Worm (Caenorhabditis elegans): ENCODE measurements around the gene cdc-25.3.

The cdc-25.3 gene

DNA sequence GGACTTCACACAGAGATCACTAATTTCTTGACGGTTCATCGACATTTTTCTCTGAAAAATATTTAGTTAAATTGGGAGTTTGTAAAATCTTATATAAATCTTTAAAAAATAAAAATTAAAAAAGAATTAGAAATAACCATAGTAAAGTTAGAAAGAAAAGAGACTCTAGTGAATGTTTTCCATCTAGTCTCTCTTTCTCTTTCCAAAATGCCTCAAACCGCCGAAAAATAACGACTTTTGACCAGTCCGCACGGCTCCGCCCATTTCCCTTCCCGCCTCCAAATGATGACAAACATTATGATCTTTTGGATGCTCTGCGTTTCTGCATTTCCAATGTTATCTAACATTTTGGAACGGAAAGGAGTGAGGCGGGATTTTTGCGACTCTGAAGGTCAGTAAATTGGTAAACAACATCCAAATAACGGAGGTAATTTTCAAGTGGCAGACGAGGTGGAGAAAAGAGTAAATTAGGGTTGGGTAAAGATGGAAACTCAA is 5.6 kb upstream of the cdc-25.3 start, which contains the start of gene glb-1:
glb-1 (minus strand) TSS at position 51 of the 495 bp plus-strand sequence.
- TF ChIP-seq nhr-23 (tag; optimal IDR thresholded peaks at IDR 0.05) (peak; percentile 15), nhr-11 (tag; optimal IDR thresholded peaks at IDR 0.05) (no peak)

DNA sequence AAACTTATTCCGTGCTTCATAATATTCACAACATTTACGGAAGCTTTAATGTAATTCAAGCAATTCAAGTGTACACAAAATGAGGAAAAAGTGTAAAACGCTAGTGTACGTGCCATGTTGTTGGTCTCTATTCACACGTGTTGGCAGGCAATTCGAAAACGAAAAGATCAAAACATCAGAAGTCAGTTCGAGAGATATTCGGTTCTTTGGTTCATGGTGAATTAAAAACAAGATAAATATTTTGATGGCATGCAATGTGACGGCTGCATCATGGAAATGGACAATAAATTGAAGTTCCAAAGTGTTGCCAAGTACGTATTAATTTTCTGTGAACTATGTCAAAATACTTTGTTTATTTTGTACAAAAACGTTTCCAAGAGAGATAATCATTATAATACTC is 4.3 kb upstream of the cdc-25.3 start:
- TF ChIP-seq ceh-9 (tag; optimal IDR thresholded peaks at IDR 0.05) (no peak), ama-1 (optimal IDR thresholded peaks at IDR 0.05) (peak; percentile 87)

DNA sequence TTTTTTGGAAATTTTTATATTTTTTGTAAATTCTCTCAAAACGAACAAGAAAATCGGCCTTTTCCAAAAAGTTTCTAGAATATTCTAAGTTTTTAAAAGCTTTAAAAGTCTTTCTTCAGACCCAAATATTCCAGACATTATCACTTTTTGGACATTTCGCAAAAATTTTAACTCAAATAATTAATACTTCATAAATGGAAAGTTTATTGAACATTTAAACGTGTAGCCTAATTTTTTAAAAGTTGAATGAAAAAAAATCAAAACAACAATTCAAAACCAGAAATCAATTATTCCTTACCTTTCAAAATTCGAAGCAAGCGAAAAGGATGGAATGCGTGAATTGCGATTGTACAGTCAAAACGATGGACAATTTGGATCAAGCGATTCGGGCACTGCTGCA is 2.1 kb upstream of the cdc-25.3 start, which contains the start of gene ZK637.15:
ZK637.15 (plus strand) TSS at position 301 of the 400 bp plus-strand sequence.
- no peak for TF ChIP-seq egl-5 (tag; optimal IDR thresholded peaks at IDR 0.05)

DNA sequence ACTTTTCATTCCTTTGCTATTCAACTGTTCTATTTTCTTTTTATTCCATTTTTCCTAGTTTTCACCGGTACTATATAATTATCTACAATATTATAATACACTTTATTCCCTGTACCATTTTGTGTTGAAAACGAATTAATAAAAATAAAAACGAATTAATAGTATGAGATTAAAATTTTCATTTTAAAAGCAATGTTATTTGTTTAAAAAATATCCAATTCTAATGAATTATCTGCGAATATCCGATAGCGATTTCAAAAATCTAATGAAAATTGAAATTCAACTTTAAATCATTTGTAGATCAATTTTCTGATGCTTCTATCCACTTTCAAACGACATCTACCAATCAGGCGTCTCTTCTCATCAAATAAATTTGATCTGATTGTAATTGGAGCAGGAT is 4.3 kb downstream of the cdc-25.3 start, which contains the start of gene trxr-2:
trxr-2 (plus strand) TSS at position 301 of the 400 bp plus-strand sequence.
- no peak for TF ChIP-seq elt-2 (tag; optimal IDR thresholded peaks at IDR 0.05)
- no peak for TF ChIP-seq ztf-11 (tag; optimal IDR thresholded peaks at IDR 0.05)

DNA sequence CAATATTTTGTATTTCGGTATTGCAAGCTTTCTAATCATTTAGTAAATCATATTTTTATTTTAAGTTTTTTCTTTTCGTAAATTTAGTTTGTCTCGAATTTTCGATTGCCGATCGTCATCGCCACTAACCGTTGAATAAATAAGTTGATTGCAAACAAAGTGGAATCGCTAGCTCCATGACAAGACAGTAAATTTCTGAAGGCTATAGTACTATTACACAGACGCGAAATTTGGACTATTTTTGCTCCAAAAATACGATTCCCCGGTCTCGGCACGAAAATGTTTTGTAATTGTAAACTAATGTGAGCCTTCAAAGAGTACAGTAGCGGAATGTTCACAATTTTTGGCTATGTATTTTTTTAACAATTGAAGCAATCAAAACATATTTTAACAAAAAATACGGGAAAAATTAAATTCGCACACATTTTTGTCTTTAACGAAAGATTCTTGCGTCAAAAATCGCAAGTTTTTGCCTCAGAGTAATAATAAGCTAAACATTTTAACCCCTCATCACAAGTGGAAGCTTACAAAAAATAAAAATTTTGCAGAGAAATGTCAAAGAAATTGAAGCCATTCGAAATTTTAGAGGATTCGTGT is 6.0 kb downstream of the cdc-25.3 start, which contains the start of gene tpk-1:
tpk-1 (plus strand) TSS at position 547 of the 597 bp plus-strand sequence.
- TF ChIP-seq ceh-82 (tag; optimal IDR thresholded peaks at IDR 0.05) (no peak), ceh-28 (tag; optimal IDR thresholded peaks at IDR 0.05) (no peak), unc-39 (tag; optimal IDR thresholded peaks at IDR 0.05) (no peak), nhr-237 (tag; optimal IDR thresholded peaks at IDR 0.05) (no peak), ama-1 (optimal IDR thresholded peaks at IDR 0.05) (peak; percentile 7), daf-12 (tag; optimal IDR thresholded peaks at IDR 0.05) (no peak), lin-15B (tag; optimal IDR thresholded peaks at IDR 0.05) (no peak)

DNA sequence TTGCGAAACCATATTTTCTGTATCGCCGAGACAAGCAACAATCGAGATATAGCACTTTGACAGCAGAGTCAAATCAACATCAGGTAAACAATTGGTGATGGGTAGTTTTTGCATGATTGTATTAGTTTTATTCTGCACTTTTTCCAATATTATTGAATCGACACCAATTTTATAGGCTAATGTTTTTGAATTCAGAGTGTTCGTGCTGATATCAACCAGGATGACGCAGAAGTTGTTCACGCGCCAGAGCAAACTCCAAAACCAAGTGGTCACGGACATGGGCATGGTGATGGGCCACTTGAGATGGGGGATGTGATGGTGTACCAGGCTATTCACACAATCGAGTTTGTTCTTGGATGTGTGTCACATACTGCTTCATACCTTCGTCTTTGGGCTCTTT is 7.6 kb downstream of the cdc-25.3 start:
- TF ChIP-seq fos-1 (tag; optimal IDR thresholded peaks at IDR 0.05) (no peak), tbx-2 (tag; optimal IDR thresholded peaks at IDR 0.05) (no peak), pqm-1 (tag; optimal IDR thresholded peaks at IDR 0.05) (no peak), aly-2 (tag; optimal IDR thresholded peaks at IDR 0.05) (no peak), nhr-23 (tag; optimal IDR thresholded peaks at IDR 0.05) (no peak), nhr-12 (tag; optimal IDR thresholded peaks at IDR 0.05) (no peak), mdl-1 (tag; optimal IDR thresholded peaks at IDR 0.05) (no peak), nhr-25 (tag; optimal IDR thresholded peaks at IDR 0.05) (no peak), skn-1 (tag; optimal IDR thresholded peaks at IDR 0.05) (no peak), ama-1 (optimal IDR thresholded peaks at IDR 0.05) (no peak), ZK546.5 (tag; optimal IDR thresholded peaks at IDR 0.05) (no peak), pha-4 (tag; optimal IDR thresholded peaks at IDR 0.05) (no peak)

DNA sequence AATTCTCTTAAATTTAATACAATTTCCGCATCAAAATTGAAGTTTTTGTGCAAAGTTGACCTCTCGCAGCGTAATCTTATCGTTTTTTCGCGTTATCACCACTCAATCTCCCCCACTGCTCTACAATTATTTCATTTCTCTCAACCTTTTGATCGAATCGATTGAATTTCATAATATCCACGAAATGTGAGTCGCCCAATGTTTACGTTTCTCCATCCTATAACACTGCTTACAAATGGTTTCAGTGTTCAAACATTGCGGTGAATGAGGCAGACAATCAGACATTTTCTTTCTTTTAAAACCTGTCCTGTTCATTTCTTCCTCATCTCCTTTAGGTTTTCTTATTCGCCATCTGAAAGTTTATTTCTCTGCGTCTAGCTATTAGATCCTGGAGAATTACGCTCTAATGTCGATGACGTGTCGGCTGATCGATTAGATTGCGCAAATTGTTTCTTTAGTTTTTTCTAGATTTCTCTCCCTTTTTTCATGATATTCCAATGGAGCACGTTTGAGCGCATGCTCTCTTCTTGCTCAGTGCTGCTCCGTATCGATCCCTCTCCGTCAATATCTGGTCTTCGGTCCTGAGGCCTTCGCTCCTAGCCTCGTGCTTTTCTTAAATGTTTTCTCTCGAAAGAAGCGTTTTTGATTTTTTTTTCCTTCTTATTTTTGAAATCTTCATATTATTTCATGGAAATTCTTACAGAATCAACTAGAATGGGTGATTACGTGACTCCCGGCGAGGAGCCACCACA is 12.6 kb downstream of the cdc-25.3 start, which contains the start of gene unc-32:
unc-32 (plus strand) TSS at position 702 of the 752 bp plus-strand sequence.
- TF ChIP-seq lin-39 (tag; optimal IDR thresholded peaks at IDR 0.05), result peak; percentile 80
- TF ChIP-seq lsy-12 (tag; optimal IDR thresholded peaks at IDR 0.05), result no peak
- TF ChIP-seq nhr-12 (tag; optimal IDR thresholded peaks at IDR 0.05), result no peak
- no peak for TF ChIP-seq nhr-77 (tag; optimal IDR thresholded peaks at IDR 0.05)
- no peak for TF ChIP-seq egl-5 (tag; optimal IDR thresholded peaks at IDR 0.05)
- no peak for TF ChIP-seq nhr-43 (tag; optimal IDR thresholded peaks at IDR 0.05; ENCODE audit: poor library complexity, severe bottlenecking)
- no peak for TF ChIP-seq fkh-2 (tag; optimal IDR thresholded peaks at IDR 0.05)
- TF ChIP-seq hmg-11 (tag; optimal IDR thresholded peaks at IDR 0.05), result peak; percentile 50
- peak; percentile 54 for TF ChIP-seq fkh-10 (GFP tag; optimal IDR thresholded peaks at IDR 0.05)
- TF ChIP-seq fos-1 (tag; optimal IDR thresholded peaks at IDR 0.05), result no peak
- TF ChIP-seq mdl-1 (tag; optimal IDR thresholded peaks at IDR 0.05), result peak; percentile 11
- no peak for TF ChIP-seq ceh-9 (tag; optimal IDR thresholded peaks at IDR 0.05)
- no peak for TF ChIP-seq daf-12 (tag; optimal IDR thresholded peaks at IDR 0.05)
- no peak for TF ChIP-seq jun-1 (tag; optimal IDR thresholded peaks at IDR 0.05)
- TF ChIP-seq pha-4 (tag; optimal IDR thresholded peaks at IDR 0.05), result peak; percentile 85
- TF ChIP-seq egl-27 (tag; optimal IDR thresholded peaks at IDR 0.05), result no peak
- TF ChIP-seq sea-2 (GFP tag; optimal IDR thresholded peaks at IDR 0.05), result peak; percentile 44
- no peak for TF ChIP-seq mml-1 (tag; optimal IDR thresholded peaks at IDR 0.05)
- no peak for TF ChIP-seq ama-1 (optimal IDR thresholded peaks at IDR 0.05)
- TF ChIP-seq snpc-4 (tag; optimal IDR thresholded peaks at IDR 0.05), result no peak
- no peak for TF ChIP-seq elt-3 (tag; optimal IDR thresholded peaks at IDR 0.05)
- no peak for TF ChIP-seq nhr-11 (tag; optimal IDR thresholded peaks at IDR 0.05)
- no peak for TF ChIP-seq elt-1 (tag; optimal IDR thresholded peaks at IDR 0.05)
- no peak for TF ChIP-seq skn-1 (tag; optimal IDR thresholded peaks at IDR 0.05)
- peak; percentile 79 for TF ChIP-seq lin-15B (tag; optimal IDR thresholded peaks at IDR 0.05)
- TF ChIP-seq pqm-1 (tag; optimal IDR thresholded peaks at IDR 0.05), result no peak
- TF ChIP-seq eor-1 (tag; optimal IDR thresholded peaks at IDR 0.05), result no peak

All from whole organism, L3 larva.